Fruit fly (Drosophila melanogaster) whole organism, embryonic: ENCODE data around the gene tho2.

Source experiments
- ATbp ChIP-seq: fragments of 200-800 bp; sonication (Bioruptor generic); optimal IDR thresholded peaks from 2 replicates; lab custom pipeline; 2017; ENCODE audit warnings: missing biosample characterization, mild to moderate bottlenecking, missing genetic modification characterization, missing genetic modification reagents
- Bgb ChIP-seq: fragments of 200-800 bp; sonication (Bioruptor generic); IDR thresholded peaks from 2 replicates; pipeline ENCODE4 v1.3.6; 2022; ENCODE audit warnings: missing biosample characterization, missing genetic modification characterization; ENCODE audit not compliant: partially characterized antibody
- CG10654 ChIP-seq: fragments of 200-800 bp; sonication (Bioruptor generic); optimal IDR thresholded peaks from 2 replicates; lab custom pipeline; 2016; ENCODE audit warnings: missing biosample characterization, missing genetic modification characterization
- CG11093 ChIP-seq: fragments of 200-800 bp; sonication (Bioruptor generic); IDR thresholded peaks from 3 replicates; pipeline ENCODE4 v1.3.6; 2022; ENCODE audit warnings: missing biosample characterization, missing genetic modification characterization
- CG11456 ChIP-seq: fragments of 200-800 bp; sonication (Bioruptor generic); IDR thresholded peaks from 3 replicates; pipeline ENCODE4 v1.3.6; 2022; ENCODE audit warnings: missing biosample characterization, missing genetic modification characterization
- CG11723 ChIP-seq: fragments of 200-800 bp; sonication (Bioruptor generic); optimal IDR thresholded peaks from 2 replicates; lab custom pipeline; 2017; ENCODE audit warnings: missing biosample characterization, mild to moderate bottlenecking, missing genetic modification characterization
- CG13775 ChIP-seq: fragments of 200-800 bp; sonication (Bioruptor generic); optimal IDR thresholded peaks from 3 replicates; lab custom pipeline; 2017; ENCODE audit warnings: missing biosample characterization, mild to moderate bottlenecking, missing genetic modification characterization
- CG14860 ChIP-seq: fragments of 200-800 bp; sonication (Bioruptor generic); IDR thresholded peaks from 3 replicates; pipeline ENCODE4 v1.3.6; 2022; ENCODE audit warnings: missing biosample characterization, missing genetic modification characterization; ENCODE audit not compliant: partially characterized antibody
- CG16815 ChIP-seq: fragments of 200-800 bp; sonication (Bioruptor generic); optimal IDR thresholded peaks from 3 replicates; lab custom pipeline; 2017; ENCODE audit warnings: missing biosample characterization, mild to moderate bottlenecking, missing genetic modification characterization
- CG18476 ChIP-seq: fragments of 200-800 bp; sonication (Bioruptor generic); optimal IDR thresholded peaks from 2 replicates; lab custom pipeline; 2016; ENCODE audit warnings: missing biosample characterization, mild to moderate bottlenecking, missing genetic modification characterization
- CG2116 ChIP-seq: fragments of 200-800 bp; sonication (Bioruptor generic); optimal IDR thresholded peaks from 3 replicates; lab custom pipeline; 2018; ENCODE audit warnings: missing biosample characterization, mild to moderate bottlenecking, missing genetic modification characterization
- CG2120 ChIP-seq: fragments of 200-800 bp; sonication (Bioruptor generic); optimal IDR thresholded peaks from 3 replicates; lab custom pipeline; 2016; ENCODE audit warnings: missing biosample characterization, missing genetic modification characterization
- CG3281 ChIP-seq: fragments of 200-800 bp; sonication (Bioruptor generic); optimal IDR thresholded peaks from 3 replicates; lab custom pipeline; 2017; ENCODE audit warnings: missing biosample characterization, mild to moderate bottlenecking, missing genetic modification characterization
- CG34224 ChIP-seq: fragments of 200-800 bp; sonication (Bioruptor generic); IDR thresholded peaks from 3 replicates; pipeline ENCODE4 v1.3.6; 2022; ENCODE audit warnings: missing biosample characterization, missing genetic modification characterization; ENCODE audit not compliant: partially characterized antibody
- CG3726 ChIP-seq: fragments of 200-800 bp; sonication (Bioruptor generic); IDR thresholded peaks from 3 replicates; pipeline ENCODE4, ENCODE4 v1.3.6; 2022; ENCODE audit warnings: missing biosample characterization, missing genetic modification characterization
- CG3847 ChIP-seq: fragments of 200-800 bp; sonication (Bioruptor generic); IDR thresholded peaks from 2 replicates; pipeline ENCODE4 v1.3.6; 2022; ENCODE audit warnings: missing biosample characterization, missing genetic modification characterization
- CG3995 ChIP-seq: fragments of 200-800 bp; sonication (Bioruptor generic); optimal IDR thresholded peaks from 3 replicates; lab custom pipeline; 2016; ENCODE audit warnings: missing biosample characterization, missing genetic modification characterization
- CG4282 ChIP-seq: fragments of 200-800 bp; sonication (Bioruptor generic); optimal IDR thresholded peaks from 2 replicates; lab custom pipeline; 2016; ENCODE audit warnings: missing biosample characterization, missing genetic modification characterization
- CG4360 ChIP-seq: fragments of 200-800 bp; sonication (Bioruptor generic); IDR thresholded peaks from 2 replicates; pipeline ENCODE4 v1.3.6; 2022; ENCODE audit warnings: missing biosample characterization, missing genetic modification characterization
- CG4617 ChIP-seq: fragments of 200-800 bp; sonication (Bioruptor generic); optimal IDR thresholded peaks from 3 replicates; lab custom pipeline; 2016; ENCODE audit warnings: missing biosample characterization, missing genetic modification characterization, borderline replicate concordance
- CG5180 ChIP-seq: fragments of 200-800 bp; sonication (Bioruptor generic); optimal IDR thresholded peaks from 3 replicates; lab custom pipeline; 2017; ENCODE audit warnings: missing biosample characterization, missing genetic modification characterization, mild to moderate bottlenecking, moderate library complexity, missing genetic modification reagents
- CG5245 ChIP-seq: fragments of 200-800 bp; sonication (Bioruptor generic); optimal IDR thresholded peaks from 3 replicates; lab custom pipeline; 2016; ENCODE audit warnings: missing biosample characterization, missing genetic modification characterization
- CG9797 ChIP-seq: fragments of 200-800 bp; sonication (Bioruptor generic); optimal IDR thresholded peaks from 3 replicates; lab custom pipeline; 2018; ENCODE audit warnings: missing biosample characterization, mild to moderate bottlenecking, missing genetic modification characterization
- Chrac-16 ChIP-seq: fragments of 200-800 bp; sonication (Bioruptor generic); optimal IDR thresholded peaks from 3 replicates; lab custom pipeline; 2016; ENCODE audit warnings: missing biosample characterization, missing genetic modification characterization
- Dad ChIP-seq: fragments of 200-800 bp; sonication (Bioruptor generic); optimal IDR thresholded peaks from 3 replicates; lab custom pipeline; 2016; ENCODE audit warnings: missing biosample characterization, missing genetic modification characterization
- Doc2 ChIP-seq: fragments of 200-800 bp; sonication (Bioruptor generic); IDR thresholded peaks from 2 replicates; pipeline ENCODE4 v1.3.6; 2022; ENCODE audit warnings: missing biosample characterization, missing genetic modification characterization
- Gsc ChIP-seq: fragments of 200-800 bp; sonication (Bioruptor generic); IDR thresholded peaks from 2 replicates; pipeline ENCODE4 v1.3.6; 2022; ENCODE audit warnings: missing biosample characterization, missing genetic modification characterization
- HLH4C ChIP-seq: fragments of 200-800 bp; sonication (Bioruptor generic); IDR thresholded peaks from 3 replicates; pipeline ENCODE4 v1.3.6; 2022; ENCODE audit warnings: missing biosample characterization, missing genetic modification characterization; ENCODE audit not compliant: partially characterized antibody
- Lpt ChIP-seq: fragments of >200 bp; optimal IDR thresholded peaks from 2 replicates; lab custom pipeline; 2018; ENCODE audit warnings: missing biosample characterization, missing genetic modification characterization
- Mad ChIP-seq: fragments of 200-800 bp; sonication (Bioruptor generic); optimal IDR thresholded peaks from 2 replicates; lab custom pipeline; 2016; ENCODE audit warnings: missing biosample characterization, missing genetic modification characterization
- Max ChIP-seq: fragments of 200-800 bp; sonication (Bioruptor generic); optimal IDR thresholded peaks from 2 replicates; lab custom pipeline; 2016; ENCODE audit warnings: missing biosample characterization, mild to moderate bottlenecking, missing genetic modification characterization
- Ssrp ChIP-seq: fragments of 200-800 bp; sonication (Bioruptor generic); optimal IDR thresholded peaks from 2 replicates; lab custom pipeline; 2018; ENCODE audit warnings: missing biosample characterization, mild to moderate bottlenecking, missing genetic modification characterization, moderate library complexity
- az2 ChIP-seq: fragments of 200-800 bp; sonication (Bioruptor generic); optimal IDR thresholded peaks from 3 replicates; lab custom pipeline; 2016; ENCODE audit warnings: missing biosample characterization, missing genetic modification characterization
- bab2 ChIP-seq: fragments of 200-800 bp; sonication (Bioruptor generic); optimal IDR thresholded peaks from 2 replicates; lab custom pipeline; 2016; ENCODE audit warnings: missing biosample characterization, missing genetic modification characterization
- bigmax ChIP-seq: fragments of 200-800 bp; sonication (Bioruptor generic); optimal IDR thresholded peaks from 2 replicates; lab custom pipeline; 2018; ENCODE audit warnings: missing biosample characterization, mild to moderate bottlenecking, missing genetic modification characterization
- cas ChIP-seq: fragments of 200-800 bp; sonication (Bioruptor generic); IDR thresholded peaks from 2 replicates; pipeline ENCODE4 v1.3.6; 2022; ENCODE audit warnings: missing biosample characterization, missing genetic modification characterization
- chinmo ChIP-seq: fragments of 200-800 bp; sonication (Bioruptor generic); IDR thresholded peaks from 4 replicates; pipeline ENCODE4 v1.3.6; 2022; ENCODE audit warnings: missing biosample characterization, missing genetic modification characterization; ENCODE audit not compliant: partially characterized antibody
- chn ChIP-seq: fragments of 200-800 bp; sonication (Bioruptor generic); optimal IDR thresholded peaks from 2 replicates; lab custom pipeline; 2016; ENCODE audit warnings: missing biosample characterization, missing genetic modification characterization
- eyg ChIP-seq: fragments of 200-800 bp; sonication (Bioruptor generic); optimal IDR thresholded peaks from 3 replicates; lab custom pipeline; 2016; ENCODE audit warnings: missing biosample characterization, missing genetic modification characterization
- fd64A ChIP-seq: fragments of 200-800 bp; sonication (Bioruptor generic); optimal IDR thresholded peaks from 3 replicates; lab custom pipeline; 2018; ENCODE audit warnings: missing biosample characterization, mild to moderate bottlenecking, missing genetic modification characterization
- gfzf ChIP-seq: fragments of 200-800 bp; sonication (Bioruptor generic); optimal IDR thresholded peaks from 2 replicates; lab custom pipeline; 2016; ENCODE audit warnings: missing biosample characterization, mild to moderate bottlenecking, missing genetic modification characterization, moderate library complexity
- grau ChIP-seq: fragments of 200-800 bp; optimal IDR thresholded peaks from 3 replicates; lab custom pipeline; 2019; ENCODE audit warnings: missing biosample characterization, mild to moderate bottlenecking, missing genetic modification characterization, moderate library complexity
- lbe ChIP-seq: fragments of 200-800 bp; sonication (Bioruptor generic); optimal IDR thresholded peaks from 2 replicates; lab custom pipeline; 2016; ENCODE audit warnings: missing biosample characterization, mild to moderate bottlenecking, missing genetic modification characterization
- mirr ChIP-seq: fragments of 200-800 bp; sonication (Bioruptor generic); optimal IDR thresholded peaks from 3 replicates; lab custom pipeline; 2018; ENCODE audit warnings: missing biosample characterization, mild to moderate bottlenecking, missing genetic modification characterization
- nau ChIP-seq: fragments of 200-800 bp; sonication (Bioruptor generic); optimal IDR thresholded peaks from 3 replicates; lab custom pipeline; 2017; ENCODE audit warnings: missing biosample characterization, mild to moderate bottlenecking, missing genetic modification characterization, missing genetic modification reagents
- nerfin-2 ChIP-seq: fragments of 200-800 bp; sonication (Bioruptor generic); IDR thresholded peaks from 2 replicates; pipeline ENCODE4 v1.3.6; 2022; ENCODE audit warnings: missing biosample characterization, missing genetic modification characterization; ENCODE audit not compliant: partially characterized antibody
- phol ChIP-seq: fragments of 200-800 bp; sonication (Bioruptor generic); optimal IDR thresholded peaks from 3 replicates; lab custom pipeline; 2018; ENCODE audit warnings: missing biosample characterization, mild to moderate bottlenecking, missing genetic modification characterization, moderate library complexity
- rib ChIP-seq: fragments of 200-800 bp; sonication (Bioruptor generic); IDR thresholded peaks from 2 replicates; pipeline ENCODE4 v1.3.6; 2022; ENCODE audit warnings: missing biosample characterization, missing genetic modification characterization
- ssp ChIP-seq: fragments of 200-800 bp; sonication (Bioruptor generic); IDR thresholded peaks from 2 replicates; pipeline ENCODE4 v1.3.6; 2022; ENCODE audit warnings: missing biosample characterization, missing genetic modification characterization
- zf30C ChIP-seq: fragments of 200-800 bp; sonication (Bioruptor generic); optimal IDR thresholded peaks from 3 replicates; lab custom pipeline; 2018; ENCODE audit warnings: missing biosample characterization, mild to moderate bottlenecking, missing genetic modification characterization
- zfh1 ChIP-seq: fragments of 200-800 bp; sonication (Bioruptor generic); IDR thresholded peaks from 3 replicates; pipeline ENCODE4 v1.3.6; 2022; ENCODE audit warnings: missing biosample characterization, missing genetic modification characterization

Gene tho2

DNA sequence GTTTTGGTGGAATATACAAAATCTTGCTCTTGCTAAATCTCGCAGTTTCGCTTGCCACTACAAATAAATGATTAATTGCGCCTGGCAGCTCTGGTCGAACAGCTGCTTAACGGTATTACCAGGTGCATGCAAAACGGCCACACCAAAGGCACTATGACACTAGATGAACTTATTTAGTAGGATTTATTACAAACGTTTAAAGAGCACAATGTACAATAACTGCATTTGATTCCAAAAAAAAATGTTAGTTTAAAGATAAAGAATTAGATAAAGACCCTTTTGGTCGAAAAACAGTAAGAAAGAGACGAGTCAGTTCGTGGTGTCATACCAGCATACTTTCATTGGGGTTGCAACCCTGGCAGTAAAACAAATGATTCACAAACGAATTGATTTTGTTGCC, 2.2 kb upstream of the tho2 start, which contains the start of the genes CG11723 and Tbcd (continued):
- TF ChIP-seq bigmax (GFP tag; lab: Kevin White, UChicago) (no peak), ATbp (no peak), chinmo (GFP tag; lab: Robert Waterston, UW) (no peak), Gsc (GFP tag; lab: Robert Waterston, UW) (peak; percentile 67), CG11723 (no peak), CG4617 (peak; percentile 93), Ssrp (tag; lab: Kevin White, UChicago) (peak; percentile 87), CG16815 (GFP tag; lab: Kevin White, UChicago) (peak; percentile 78), CG4360 (GFP tag; lab: Robert Waterston, UW) (peak; percentile 68), CG3847 (GFP tag; lab: Robert Waterston, UW) (peak; percentile 93), CG11093 (GFP tag; lab: Robert Waterston, UW) (peak; percentile 86), CG3726 (GFP tag; lab: Robert Waterston, UW) (peak; percentile 88), Bgb (GFP tag; lab: Robert Waterston, UW) (no peak; the same call in none of the 2 replicates), CG3281 (GFP tag; lab: Kevin White, UChicago) (no peak), HLH4C (GFP tag; lab: Robert Waterston, UW) (no peak), Chrac-16 (GFP tag; lab: Kevin White, UChicago) (peak; percentile 88), CG3995 (peak; percentile 58), lbe (GFP tag; lab: Kevin White, UChicago) (no peak), grau (peak; percentile 87), CG2120 (GFP tag; lab: Kevin White, UChicago) (peak; percentile 92), CG4282 (GFP tag; lab: Kevin White, UChicago) (peak; percentile 72), fd64A (GFP tag; lab: Kevin White, UChicago) (peak; percentile 22), phol (tag; lab: Kevin White, UChicago) (peak; percentile 90), Mad (GFP tag; lab: Kevin White, UChicago) (peak; percentile 72), CG34224 (GFP tag; lab: Robert Waterston, UW) (peak; percentile 66), zfh1 (GFP tag; lab: Robert Waterston, UW) (peak; percentile 95), rib (peak; percentile 85), CG18476 (GFP tag; lab: Kevin White, UChicago) (peak; percentile 85), CG10654 (peak; percentile 71), nau (GFP tag; lab: Kevin White, UChicago) (no peak), CG5245 (GFP tag; lab: Kevin White, UChicago) (peak; percentile 72), CG11456 (GFP tag; lab: Robert Waterston, UW) (peak; percentile 94), gfzf (peak; percentile 83), ssp (GFP tag; lab: Robert Waterston, UW) (peak; percentile 81), CG2116 (GFP tag; lab: Kevin White, UChicago) (peak; percentile 74), mirr (peak; percentile 44), CG9797 (GFP tag; lab: Kevin White, UChicago) (peak; percentile 82), CG5180 (GFP tag; lab: Kevin White, UChicago) (no peak), nerfin-2 (GFP tag; lab: Robert Waterston, UW) (0 out of 2 replicates have a peak, but pooled peaks have one; percentile 13), az2 (GFP tag; lab: Kevin White, UChicago) (peak; percentile 83), chn (peak; percentile 85), eyg (GFP tag; lab: Kevin White, UChicago) (peak; percentile 81), cas (GFP tag; lab: Robert Waterston, UW) (peak; percentile 81), CG13775 (GFP tag; lab: Kevin White, UChicago) (peak; percentile 88), bab2 (peak; percentile 92), Doc2 (GFP tag; lab: Robert Waterston, UW) (peak; percentile 54; the same call in 1 of the 2 replicates), Lpt (GFP tag; lab: Kevin White, UChicago) (no peak), zf30C (GFP tag; lab: Kevin White, UChicago) (no peak), Max (peak; percentile 79), CG14860 (no peak), Dad (GFP tag; lab: Kevin White, UChicago) (peak; percentile 79)
